Worm (Caenorhabditis elegans): ENCODE results near the gene vps-2.
A peak's percentile ranks its signal among the peaks of the same experiment; 100 is the strongest.

vps-2 gene

DNA sequence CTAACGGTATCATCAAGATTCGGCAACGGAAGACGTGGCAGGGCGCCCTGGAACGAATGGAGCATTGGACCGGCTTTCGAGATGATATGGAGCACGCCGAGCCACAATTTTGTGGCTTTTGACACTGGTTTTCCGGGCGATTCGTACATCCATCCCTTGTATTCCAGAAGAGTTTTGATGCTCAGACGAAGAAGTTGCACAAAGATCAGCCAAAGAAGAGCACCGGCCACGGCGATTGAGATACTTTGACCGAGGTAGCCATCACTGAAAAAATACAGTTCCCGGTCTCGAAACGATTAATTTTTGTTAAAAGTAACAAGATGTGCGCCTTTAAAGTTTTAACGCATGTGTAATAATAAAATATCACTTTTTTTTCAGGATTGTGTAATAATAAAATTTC, 27.2 kb upstream of the vps-2 start:
- TF ChIP-seq tbx-2 (tag; optimal IDR thresholded peaks at IDR 0.05) (peak; percentile 3), lsy-12 (tag; optimal IDR thresholded peaks at IDR 0.05) (peak; percentile 47), elt-2 (tag; optimal IDR thresholded peaks at IDR 0.05) (no peak), daf-12 (tag; optimal IDR thresholded peaks at IDR 0.05) (no peak), jun-1 (tag; optimal IDR thresholded peaks at IDR 0.05) (no peak), nhr-43 (tag; optimal IDR thresholded peaks at IDR 0.05; ENCODE audit: poor library complexity, severe bottlenecking) (peak; percentile 37)

DNA sequence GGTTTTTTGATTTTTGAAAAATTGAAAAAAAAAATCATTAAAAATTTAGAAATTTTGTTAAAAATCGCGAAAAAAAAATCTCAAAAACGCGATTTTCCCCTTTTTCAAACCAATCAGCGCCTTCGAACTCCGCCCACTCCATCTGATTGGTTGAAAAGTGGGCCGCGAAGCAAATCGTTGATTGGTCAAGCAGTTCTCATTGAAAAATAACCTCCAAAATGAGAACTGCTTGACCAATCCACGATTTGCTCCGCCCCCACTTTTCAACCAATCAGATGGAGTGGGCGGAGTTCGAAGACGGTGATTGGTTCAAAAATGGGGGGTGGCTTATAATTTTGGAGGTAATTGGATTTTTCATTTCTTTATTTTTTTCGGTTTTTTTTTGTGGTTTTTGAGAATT, 22.4 kb upstream of the vps-2 start:
- TF ChIP-seq hmg-11 (tag; optimal IDR thresholded peaks at IDR 0.05): no peak
- peak; percentile 98 for TF ChIP-seq nfya-1 (tag; optimal IDR thresholded peaks at IDR 0.05; ENCODE audit: insufficient read depth)

DNA sequence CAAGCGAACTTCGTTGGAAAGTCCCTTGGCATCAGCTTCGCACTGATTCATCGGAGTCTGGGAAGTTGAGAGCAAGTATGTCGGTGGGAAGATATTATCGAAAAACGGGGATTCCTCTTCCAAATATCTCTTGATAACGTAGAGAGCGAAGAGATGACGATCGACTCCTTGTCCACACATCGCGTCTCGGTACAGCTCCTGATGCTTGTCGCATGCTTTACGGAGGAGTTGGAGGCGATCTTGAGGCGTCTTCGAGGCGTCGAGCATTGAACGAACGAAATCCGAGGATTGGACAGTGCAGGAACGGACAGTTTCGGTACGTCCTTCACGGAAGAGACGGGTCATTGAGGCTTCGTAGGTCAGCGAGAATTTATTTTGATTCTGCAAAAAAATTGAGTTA, 21.5 kb upstream of the vps-2 start:
- TF ChIP-seq lin-39 (tag; optimal IDR thresholded peaks at IDR 0.05) (no peak), lsy-12 (tag; optimal IDR thresholded peaks at IDR 0.05) (no peak), nhr-76 (tag; optimal IDR thresholded peaks at IDR 0.05) (no peak), pqm-1 (tag; optimal IDR thresholded peaks at IDR 0.05) (no peak), tbx-2 (tag; optimal IDR thresholded peaks at IDR 0.05) (no peak), unc-39 (tag; optimal IDR thresholded peaks at IDR 0.05) (no peak), daf-12 (tag; optimal IDR thresholded peaks at IDR 0.05) (no peak), nhr-23 (tag; optimal IDR thresholded peaks at IDR 0.05) (no peak), nfya-1 (tag; optimal IDR thresholded peaks at IDR 0.05; ENCODE audit: insufficient read depth) (no peak), fkh-2 (tag; optimal IDR thresholded peaks at IDR 0.05) (no peak), nhr-28 (tag; optimal IDR thresholded peaks at IDR 0.05) (no peak), fos-1 (tag; optimal IDR thresholded peaks at IDR 0.05) (no peak), skn-1 (tag; optimal IDR thresholded peaks at IDR 0.05) (no peak), nhr-11 (tag; optimal IDR thresholded peaks at IDR 0.05) (no peak), eor-1 (tag; optimal IDR thresholded peaks at IDR 0.05) (no peak)

DNA sequence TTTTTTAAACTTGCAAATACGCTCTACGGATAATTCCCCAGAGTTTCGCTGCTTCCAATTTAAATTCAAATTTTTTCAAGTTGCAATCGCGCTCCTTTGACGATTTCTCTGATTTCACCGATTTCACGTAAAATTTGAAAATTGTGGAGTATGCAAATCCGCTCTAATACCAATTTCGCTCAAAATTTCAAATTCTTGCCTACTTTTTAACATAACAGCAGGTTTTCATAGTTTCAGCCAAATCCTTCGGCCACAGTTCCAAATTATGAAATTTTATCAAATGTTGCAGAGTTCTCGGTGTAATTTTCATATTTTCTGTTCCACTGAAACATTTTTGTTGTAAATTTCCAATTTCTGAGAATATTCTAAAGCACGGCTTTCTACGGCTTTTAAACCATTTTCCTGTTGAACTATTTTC, 19.8 kb upstream of the vps-2 start, which contains the start of gene alkb-7:
alkb-7 (minus strand) TSS at position 323 of the 418 bp plus-strand sequence.
- TF ChIP-seq unc-62 (GFP tag; optimal IDR thresholded peaks at IDR 0.05) (no peak), nhr-43 (tag; optimal IDR thresholded peaks at IDR 0.05; ENCODE audit: poor library complexity, severe bottlenecking) (peak; percentile 70), elt-1 (tag; optimal IDR thresholded peaks at IDR 0.05) (no peak), ama-1 (optimal IDR thresholded peaks at IDR 0.05) (peak; percentile 33), unc-39 (tag; optimal IDR thresholded peaks at IDR 0.05) (no peak), aly-2 (tag; optimal IDR thresholded peaks at IDR 0.05) (peak; percentile 21), ZK546.5 (tag; optimal IDR thresholded peaks at IDR 0.05) (no peak), elt-2 (tag; optimal IDR thresholded peaks at IDR 0.05) (peak; percentile 39), lin-15B (tag; optimal IDR thresholded peaks at IDR 0.05) (peak; percentile 13), R02D3.7 (tag; optimal IDR thresholded peaks at IDR 0.05) (no peak), lsy-12 (tag; optimal IDR thresholded peaks at IDR 0.05) (peak; percentile 35), nfya-1 (tag; optimal IDR thresholded peaks at IDR 0.05; ENCODE audit: insufficient read depth) (peak; percentile 33), nhr-23 (tag; optimal IDR thresholded peaks at IDR 0.05) (peak; percentile 21), ceh-16 (tag; optimal IDR thresholded peaks at IDR 0.05) (no peak)

DNA sequence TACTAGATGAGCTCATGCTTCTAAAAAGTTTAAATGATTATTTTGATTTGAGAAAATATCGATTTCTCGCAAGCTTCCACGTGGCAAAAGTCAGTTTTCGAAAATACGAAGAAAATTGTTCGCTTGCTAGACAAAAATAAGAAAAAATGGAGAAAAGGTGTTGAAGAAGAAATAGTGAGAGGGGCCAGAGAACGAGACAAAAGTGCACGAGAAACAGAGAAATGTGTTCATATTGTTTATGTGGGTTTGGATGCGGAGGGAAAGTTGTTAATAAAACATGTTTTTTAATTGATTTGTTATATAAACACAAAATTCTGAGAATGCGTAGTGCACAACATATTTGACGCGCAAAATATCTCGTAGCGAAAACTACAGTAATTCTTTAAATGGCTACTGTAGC, 17.4 kb upstream of the vps-2 start, which contains the start of gene Y46G5A.15:
Y46G5A.15 (minus strand) TSS at position 26 of the 400 bp plus-strand sequence.
- TF ChIP-seq pha-4 (tag; optimal IDR thresholded peaks at IDR 0.05) (peak; percentile 31), tbx-2 (tag; optimal IDR thresholded peaks at IDR 0.05) (no peak)

DNA sequence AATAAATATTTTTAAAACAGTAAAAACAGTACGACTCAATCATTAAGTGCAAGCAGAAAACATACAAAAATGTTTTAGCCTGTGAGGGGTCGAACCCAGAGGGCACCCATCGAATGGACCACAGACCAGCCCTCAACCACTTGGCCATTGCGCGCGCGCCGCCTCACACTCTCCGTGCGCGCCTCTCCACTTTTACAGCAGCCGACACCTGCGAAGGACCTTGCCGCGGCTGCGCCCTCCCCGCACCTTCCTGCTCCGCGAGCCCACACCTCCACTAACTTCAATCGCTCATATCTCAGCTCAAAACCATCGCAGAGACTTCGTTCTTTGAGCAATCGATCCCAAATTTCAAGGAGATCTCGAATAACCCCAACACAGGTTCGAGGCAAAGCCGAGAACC, 10.4 kb upstream of the vps-2 start:
- peak; percentile 8 for TF ChIP-seq tbx-2 (tag; optimal IDR thresholded peaks at IDR 0.05)
- peak; percentile 75 for TF ChIP-seq lin-39 (tag; optimal IDR thresholded peaks at IDR 0.05)
- TF ChIP-seq snpc-4 (tag; optimal IDR thresholded peaks at IDR 0.05): peak; percentile 97
- TF ChIP-seq nfya-1 (tag; optimal IDR thresholded peaks at IDR 0.05; ENCODE audit: insufficient read depth): peak; percentile 50
- TF ChIP-seq nhr-25 (tag; optimal IDR thresholded peaks at IDR 0.05): peak; percentile 39
- peak; percentile 21 for TF ChIP-seq elt-2 (tag; optimal IDR thresholded peaks at IDR 0.05)
- peak; percentile 53 for TF ChIP-seq lin-15B (tag; optimal IDR thresholded peaks at IDR 0.05)

DNA sequence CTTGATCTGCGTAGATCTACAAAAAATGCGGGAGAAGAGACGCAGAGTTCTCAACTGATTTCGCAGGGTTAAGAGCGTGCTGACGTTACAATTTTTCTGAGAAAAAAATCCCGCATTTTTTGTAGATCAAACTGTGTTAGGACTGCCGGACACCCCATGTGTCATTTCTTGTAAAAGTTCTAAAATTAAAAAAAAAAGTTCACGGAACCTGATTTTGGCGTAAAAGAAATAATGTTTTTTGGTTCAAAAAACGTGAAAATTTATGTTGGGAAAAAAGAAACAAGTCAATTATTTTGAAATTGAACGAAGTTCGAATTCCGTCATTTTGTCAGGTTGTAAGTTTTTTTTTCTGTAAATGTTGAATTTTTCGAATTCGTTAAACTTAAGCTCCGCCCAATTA, 8.4 kb upstream of the vps-2 start, which contains the start of gene Y46G5A.34:
Y46G5A.34 (plus strand) TSS at position 301 of the 400 bp plus-strand sequence.
- no peak for TF ChIP-seq ceh-16 (tag; optimal IDR thresholded peaks at IDR 0.05)
- no peak for TF ChIP-seq pqm-1 (tag; optimal IDR thresholded peaks at IDR 0.05)
- no peak for TF ChIP-seq fos-1 (tag; optimal IDR thresholded peaks at IDR 0.05)
- no peak for TF ChIP-seq lsy-12 (tag; optimal IDR thresholded peaks at IDR 0.05)
- no peak for TF ChIP-seq fkh-10 (GFP tag; optimal IDR thresholded peaks at IDR 0.05)
- TF ChIP-seq tbx-2 (tag; optimal IDR thresholded peaks at IDR 0.05): no peak
- TF ChIP-seq nhr-67 (tag; optimal IDR thresholded peaks at IDR 0.05): no peak
- no peak for TF ChIP-seq aly-2 (tag; optimal IDR thresholded peaks at IDR 0.05)
- no peak for TF ChIP-seq sea-2 (GFP tag; optimal IDR thresholded peaks at IDR 0.05)
- TF ChIP-seq fkh-2 (tag; optimal IDR thresholded peaks at IDR 0.05): no peak
- no peak for TF ChIP-seq lin-15B (tag; optimal IDR thresholded peaks at IDR 0.05)
- no peak for TF ChIP-seq skn-1 (tag; optimal IDR thresholded peaks at IDR 0.05)
- no peak for TF ChIP-seq nfya-1 (tag; optimal IDR thresholded peaks at IDR 0.05; ENCODE audit: insufficient read depth)
- no peak for TF ChIP-seq ztf-11 (tag; optimal IDR thresholded peaks at IDR 0.05)
- no peak for TF ChIP-seq pha-4 (tag; optimal IDR thresholded peaks at IDR 0.05)
- TF ChIP-seq nhr-237 (tag; optimal IDR thresholded peaks at IDR 0.05): no peak

Measured in whole organism, L3 larva.